Fruit fly (Drosophila melanogaster) whole organism, larva: ENCODE data around the gene CG10663.
A peak's percentile ranks its signal among the peaks of the same experiment; 100 is the strongest.

ENCODE experiments used
- noc ChIP-seq: fragments of 200-800 bp; sonication (Bioruptor generic); optimal IDR thresholded peaks from 3 replicates; lab custom pipeline; 2019; ENCODE audit warnings: missing biosample characterization, mild to moderate bottlenecking, missing genetic modification characterization, moderate library complexity

The CG10663 gene

dm6 chr3L:12503865-12504650 is 19.2 kb upstream of the CG10663 start, which contains the start of the genes CG10646 and vih:
Gene CG10646 (minus strand): TSS chr3L:12503894.
Gene vih (plus strand): TSS chr3L:12504292.
- no peak for TF ChIP-seq noc (tag; lab: Kevin White, UChicago)

DNA sequence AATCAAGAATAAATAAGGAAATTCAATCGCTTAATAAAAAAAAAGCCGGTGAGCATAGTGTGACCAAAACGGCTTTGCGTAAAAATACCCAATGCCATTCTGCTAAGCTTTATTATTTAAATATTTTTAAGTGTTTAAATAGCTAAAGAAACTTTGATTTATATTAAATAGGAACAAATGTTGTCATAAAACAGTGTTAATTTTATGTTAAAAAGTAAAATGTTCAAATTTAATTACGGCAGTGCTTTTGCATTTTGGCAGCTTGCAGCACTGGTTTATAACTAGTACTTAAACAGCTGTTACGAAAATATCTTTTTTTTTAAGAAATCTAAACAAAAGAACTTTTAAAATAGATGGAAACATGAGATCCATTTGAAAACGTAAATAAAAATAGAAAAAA is 16.4 kb upstream of the CG10663 start, which contains the start of the genes CG10638 and CG10681:
TSS of gene CG10638 (minus strand) at position 63 of the 400 bp plus-strand sequence.
TSS of gene CG10681 (plus strand) at position 265 of the 400 bp plus-strand sequence.
- no peak for TF ChIP-seq noc (tag; lab: Kevin White, UChicago)

DNA sequence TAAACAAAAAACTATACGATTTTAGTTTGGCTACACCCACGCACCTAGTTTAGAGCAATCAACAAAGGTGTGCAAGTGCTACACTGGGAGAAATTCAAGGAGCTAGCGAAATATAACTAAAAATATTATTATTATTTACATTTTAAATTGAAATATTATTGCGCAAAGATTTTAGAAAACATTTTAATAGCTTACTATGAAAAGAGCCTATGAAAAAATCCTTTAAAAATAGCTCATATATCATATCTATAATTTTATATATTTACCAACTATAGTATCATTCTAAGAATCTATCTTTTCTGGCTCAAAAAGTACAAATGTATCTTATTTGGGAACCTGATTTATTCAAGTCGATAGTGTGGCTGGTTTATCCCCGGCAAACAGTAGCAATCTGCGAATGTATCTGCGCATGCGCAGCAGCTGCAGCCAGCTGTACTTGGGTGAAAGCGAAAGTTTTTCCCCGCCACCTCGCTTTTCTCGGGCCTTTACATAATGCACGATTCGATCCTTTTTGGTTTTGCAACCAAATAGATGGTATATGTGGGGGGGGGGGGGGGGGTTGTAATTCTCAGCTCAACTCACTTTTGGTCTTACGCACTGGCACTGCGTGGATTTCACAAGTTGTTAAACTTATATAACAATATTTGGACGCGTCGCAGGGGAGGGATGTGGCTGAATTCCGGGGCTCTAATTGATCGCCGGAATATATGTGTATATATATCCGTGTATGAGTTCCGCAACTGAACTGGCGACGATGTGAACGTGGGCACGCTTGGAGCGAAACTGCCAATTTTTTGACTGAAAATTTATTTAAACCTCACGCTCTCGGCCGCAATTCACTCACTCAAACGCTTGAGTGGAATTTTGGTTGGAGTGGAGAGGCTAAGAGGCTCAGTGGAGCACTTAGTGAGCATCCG is 11.9 kb upstream of the CG10663 start, which contains the start of gene CG10657:
TSS of gene CG10657 (minus strand) at position 789 of the 917 bp plus-strand sequence.
- no peak for TF ChIP-seq noc (tag; lab: Kevin White, UChicago)

dm6 chr3L:12495312-12495725 is 10.5 kb upstream of the CG10663 start:
- TF ChIP-seq noc (tag; lab: Kevin White, UChicago) = peak; percentile 2

dm6 chr3L:12494273-12494672 is 9.4 kb upstream of the CG10663 start:
- TF ChIP-seq noc (tag; lab: Kevin White, UChicago) = no peak

DNA sequence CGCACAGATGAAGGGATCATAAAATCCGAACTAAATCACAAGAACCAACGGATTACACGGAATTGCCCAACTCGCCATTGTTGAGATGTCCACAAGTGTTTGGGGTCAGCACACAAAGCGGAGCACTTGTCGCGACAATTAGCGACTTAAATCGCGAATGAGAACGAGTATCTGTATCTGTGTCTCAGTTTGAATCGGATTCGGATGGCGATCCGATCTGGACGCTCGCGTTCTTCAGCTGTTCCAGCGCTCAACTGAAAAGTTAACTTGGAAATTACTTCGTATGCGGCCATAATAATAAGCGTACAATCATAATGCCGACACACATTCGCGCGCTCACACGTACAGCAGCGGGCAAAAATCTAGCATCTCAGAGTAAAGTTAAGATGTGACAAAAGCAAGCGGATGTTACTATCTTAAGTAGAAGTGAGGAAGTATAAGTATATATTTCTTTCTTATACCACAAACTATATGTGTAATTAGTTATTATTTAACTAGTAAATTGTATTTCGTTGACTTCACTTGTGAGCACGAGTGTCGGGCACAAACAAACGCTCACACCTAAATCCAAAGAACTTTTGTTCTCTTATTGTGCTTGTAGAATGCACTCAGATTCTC is 5.7 kb upstream of the CG10663 start, which contains the start of gene CG10660:
TSS of gene CG10660 (minus strand) at position 259 of the 618 bp plus-strand sequence.
- peak; percentile 84 for TF ChIP-seq noc (tag; lab: Kevin White, UChicago)

- TF ChIP-seq noc (tag; lab: Kevin White, UChicago) = no peak
These were observed 5.1 kb upstream of the CG10663 start for dm6 chr3L:12489952-12490351.

DNA sequence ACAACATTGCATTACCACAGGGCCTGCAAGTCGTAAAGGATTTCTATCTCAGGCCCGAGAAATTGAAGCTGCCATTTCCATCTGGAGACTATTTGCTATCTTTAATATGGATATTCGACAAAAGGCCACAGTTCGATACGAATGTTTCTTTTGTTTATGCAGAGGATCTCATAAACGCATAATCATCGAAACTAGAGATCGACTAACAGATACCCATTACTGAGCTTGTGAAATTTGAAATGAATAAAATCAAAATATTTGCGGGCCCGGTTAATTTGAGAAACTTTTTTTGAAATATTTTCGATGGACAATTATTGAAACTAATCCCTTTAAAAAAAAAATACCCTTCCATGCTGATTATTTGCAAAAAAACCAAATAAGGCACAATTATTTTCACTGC is 1.3 kb upstream of the CG10663 start:
- no peak for TF ChIP-seq noc (tag; lab: Kevin White, UChicago)

DNA sequence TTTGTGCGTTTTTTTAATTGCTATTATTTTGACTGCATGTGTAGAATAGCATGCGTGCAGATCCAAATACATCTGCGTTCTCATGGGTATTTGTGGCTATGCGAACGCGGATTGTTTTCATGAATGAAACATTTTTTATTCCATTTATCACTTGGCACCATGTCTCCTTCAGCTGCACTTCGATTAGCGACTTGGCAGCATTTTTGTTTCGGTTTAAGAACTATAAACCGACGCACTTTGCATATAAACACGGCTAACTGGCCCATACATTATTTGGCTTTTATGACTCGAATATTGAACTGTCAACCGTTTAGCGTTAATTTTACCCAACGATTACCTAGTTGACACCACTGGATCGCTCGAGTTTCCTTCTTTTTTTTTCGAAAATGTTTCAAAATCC is 371 bp downstream of the CG10663 start:
- no peak for TF ChIP-seq noc (tag; lab: Kevin White, UChicago)

DNA sequence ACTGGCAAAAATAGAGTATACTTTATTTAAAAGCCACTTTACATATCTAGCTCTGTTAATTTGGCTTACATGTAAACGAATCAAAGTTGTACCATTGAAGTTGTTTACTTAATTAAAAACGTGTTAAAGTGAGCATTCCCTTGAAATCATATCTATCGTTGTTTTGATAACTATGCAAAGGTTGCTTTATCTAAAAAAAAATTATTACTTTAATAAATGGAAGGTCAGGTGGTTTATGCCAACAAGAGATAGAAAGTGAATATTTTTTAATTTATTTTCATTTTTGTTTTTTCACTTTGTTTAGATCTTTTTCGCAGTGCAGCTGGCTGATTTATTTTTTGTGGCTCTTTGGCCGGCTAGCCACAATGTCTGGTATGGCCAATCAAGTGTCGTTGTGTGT is 1.9 kb downstream of the CG10663 start:
- TF ChIP-seq noc (tag; lab: Kevin White, UChicago) = peak; percentile 9

dm6 chr3L:12482246-12482645 is 2.6 kb downstream of the CG10663 start, which contains the start of gene CG33725:
Gene CG33725 (plus strand): TSS chr3L:12482609.
- TF ChIP-seq noc (tag; lab: Kevin White, UChicago) = no peak

- no peak for TF ChIP-seq noc (tag; lab: Kevin White, UChicago)
These were observed 6.6 kb downstream of the CG10663 start for dm6 chr3L:12478229-12478628.

- TF ChIP-seq noc (tag; lab: Kevin White, UChicago) = no peak
These were observed 13.3 kb downstream of the CG10663 start, which contains the start of gene CG10616 for dm6 chr3L:12471471-12471978. Gene CG10616 (plus strand): TSS chr3L:12471728.

DNA sequence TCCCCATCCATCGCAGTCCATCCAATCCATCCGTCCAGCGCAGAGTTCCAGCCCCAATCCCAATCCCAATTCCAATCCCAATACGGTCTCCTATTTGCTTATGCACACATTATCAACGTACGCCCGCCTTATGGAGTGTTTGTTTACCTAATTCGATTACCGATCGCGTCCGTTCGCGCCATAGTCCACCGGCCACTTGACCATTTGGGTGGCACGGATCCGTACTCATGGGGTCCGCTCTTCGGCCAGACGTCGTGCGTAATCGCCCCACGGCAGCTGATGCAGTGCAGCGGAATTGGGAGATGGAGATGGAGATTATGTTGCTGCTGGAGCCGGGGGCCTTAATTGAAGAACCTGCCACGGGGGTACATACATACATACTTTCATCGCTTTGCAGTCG is 14.3 kb downstream of the CG10663 start:
- TF ChIP-seq noc (tag; lab: Kevin White, UChicago) = no peak

- TF ChIP-seq noc (tag; lab: Kevin White, UChicago) = no peak
These were observed 15.2 kb downstream of the CG10663 start, which contains the start of gene CG32102 for dm6 chr3L:12469684-12470083. Gene CG32102 (minus strand): TSS chr3L:12469784.
